Fruit fly (Drosophila melanogaster): ENCODE results near the gene bwa.

dm6 chr2L:20051172-20051893 is 14.9 kb upstream of the bwa start:
- no peak for TF ChIP-seq psq (GFP tag; optimal IDR thresholded peaks at IDR 0.05)
- no peak for TF ChIP-seq pan (optimal IDR thresholded peaks at IDR 0.05)
- TF ChIP-seq HLH106 (tag; optimal IDR thresholded peaks at IDR 0.05): no peak
- no peak for TF ChIP-seq h (GFP tag; optimal IDR thresholded peaks at IDR 0.05)
- no peak for TF ChIP-seq Mio (GFP tag; optimal IDR thresholded peaks at IDR 0.05)
